Fruit fly (Drosophila melanogaster) whole organism, embryonic: ENCODE results near the gene CG8677.
A peak's percentile ranks its signal among the peaks of the same experiment; 100 is the strongest.

Source experiments
- ATbp ChIP-seq: fragments of 200-800 bp; sonication (Bioruptor generic); optimal IDR thresholded peaks from 2 replicates; lab custom pipeline; 2017; ENCODE audit warnings: missing biosample characterization, mild to moderate bottlenecking, missing genetic modification characterization, missing genetic modification reagents
- Abd-B ChIP-seq: fragments of 200-800 bp; sonication (Bioruptor generic); optimal IDR thresholded peaks from 2 replicates; lab custom pipeline; 2018; ENCODE audit warnings: missing biosample characterization, mild to moderate bottlenecking, missing genetic modification characterization, moderate library complexity
- Atf-2 ChIP-seq: fragments of 200-800 bp; sonication (Bioruptor generic); optimal IDR thresholded peaks from 2 replicates; lab custom pipeline; 2016; ENCODE audit warnings: missing biosample characterization, missing genetic modification characterization
- CG10267 ChIP-seq: fragments of 200-800 bp; sonication (Bioruptor generic); optimal IDR thresholded peaks from 2 replicates; lab custom pipeline; 2018; ENCODE audit warnings: missing biosample characterization, mild to moderate bottlenecking, missing genetic modification characterization, moderate library complexity
- CG10321 ChIP-seq: fragments of 200-800 bp; sonication (Bioruptor generic); IDR thresholded peaks from 2 replicates; pipeline ENCODE4 v1.3.6; 2022; ENCODE audit warnings: missing biosample characterization, missing genetic modification characterization
- CG10543 ChIP-seq: fragments of 200-800 bp; sonication (Bioruptor generic); optimal IDR thresholded peaks from 3 replicates; lab custom pipeline; 2017; ENCODE audit warnings: missing biosample characterization, mild to moderate bottlenecking, missing genetic modification characterization, moderate library complexity
- CG10979 ChIP-seq: fragments of 200-800 bp; sonication (Bioruptor generic); optimal IDR thresholded peaks from 2 replicates; lab custom pipeline; 2018; ENCODE audit warnings: missing biosample characterization, mild to moderate bottlenecking, missing genetic modification characterization, moderate library complexity
- CG12219 ChIP-seq: fragments of 200-800 bp; sonication (Bioruptor generic); optimal IDR thresholded peaks from 3 replicates; lab custom pipeline; 2018; ENCODE audit warnings: missing biosample characterization, mild to moderate bottlenecking, missing genetic modification characterization
- CG13287 ChIP-seq: fragments of 200-800 bp; sonication (Bioruptor generic); IDR thresholded peaks from 2 replicates; pipeline ENCODE4 v1.3.6; 2022; ENCODE audit warnings: missing biosample characterization, missing genetic modification characterization; ENCODE audit not compliant: partially characterized antibody
- CG13775 ChIP-seq: fragments of 200-800 bp; sonication (Bioruptor generic); optimal IDR thresholded peaks from 3 replicates; lab custom pipeline; 2017; ENCODE audit warnings: missing biosample characterization, mild to moderate bottlenecking, missing genetic modification characterization
- CG15269 ChIP-seq: fragments of 200-800 bp; sonication (Bioruptor generic); optimal IDR thresholded peaks from 2 replicates; lab custom pipeline; 2018; ENCODE audit warnings: missing biosample characterization, mild to moderate bottlenecking, missing genetic modification characterization, moderate library complexity
- CG34376 ChIP-seq: fragments of 200-800 bp; sonication (Bioruptor generic); optimal IDR thresholded peaks from 2 replicates; lab custom pipeline; 2018; ENCODE audit warnings: missing biosample characterization, mild to moderate bottlenecking, missing genetic modification characterization
- CG42726 ChIP-seq: fragments of 200-800 bp; sonication (Bioruptor generic); IDR thresholded peaks from 2 replicates; pipeline ENCODE4 v1.3.6; 2022; ENCODE audit warnings: missing biosample characterization, missing genetic modification characterization; ENCODE audit not compliant: partially characterized antibody
- CG4707 ChIP-seq: fragments of 200-800 bp; sonication (Bioruptor generic); optimal IDR thresholded peaks from 2 replicates; lab custom pipeline; 2018; ENCODE audit warnings: missing biosample characterization, mild to moderate bottlenecking, missing genetic modification characterization, moderate library complexity
- CG6854 ChIP-seq: fragments of 200-800 bp; sonication (Bioruptor generic); optimal IDR thresholded peaks from 3 replicates; lab custom pipeline; 2017; ENCODE audit warnings: missing biosample characterization, mild to moderate bottlenecking, missing genetic modification characterization
- CG8290 ChIP-seq, 3 experiments: fragments of 200-800 bp; sonication (Bioruptor generic); optimal IDR thresholded peaks; 2 replicates each; lab custom pipeline; 2016 to 2019; ENCODE audit warnings: missing biosample characterization in 3 of 3, missing genetic modification characterization in 3 of 3, mild to moderate bottlenecking in 2 of 3, moderate library complexity in 1 of 3
- CG8924 ChIP-seq: fragments of 200-800 bp; optimal IDR thresholded peaks from 3 replicates; lab custom pipeline; 2019; ENCODE audit warnings: missing biosample characterization, mild to moderate bottlenecking, missing genetic modification characterization, moderate library complexity
- CG8944 ChIP-seq: fragments of 200-800 bp; sonication (Bioruptor generic); optimal IDR thresholded peaks from 3 replicates; lab custom pipeline; 2016; ENCODE audit warnings: missing biosample characterization, missing genetic modification characterization
- CrebB ChIP-seq: fragments of 200-800 bp; sonication (Bioruptor generic); optimal IDR thresholded peaks from 3 replicates; lab custom pipeline; 2018; ENCODE audit warnings: missing biosample characterization, mild to moderate bottlenecking, missing genetic modification characterization
- E2f2 ChIP-seq: fragments of 200-800 bp; sonication (Bioruptor generic); IDR thresholded peaks from 2 replicates; pipeline ENCODE4 v1.3.6; 2022; ENCODE audit warnings: missing biosample characterization, missing genetic modification characterization
- Hmr ChIP-seq: fragments of 200-800 bp; sonication (Bioruptor generic); optimal IDR thresholded peaks from 3 replicates; lab custom pipeline; 2017; ENCODE audit warnings: mild to moderate bottlenecking, missing biosample characterization, missing genetic modification reagents, missing genetic modification characterization
- NC2β ChIP-seq: fragments of 200-800 bp; sonication (Bioruptor generic); optimal IDR thresholded peaks from 2 replicates; lab custom pipeline; 2016; ENCODE audit warnings: missing biosample characterization, missing genetic modification characterization
- Sin3A ChIP-seq: fragments of >200 bp; optimal IDR thresholded peaks from 2 replicates; lab custom pipeline; 2018
- ac ChIP-seq: fragments of 200-800 bp; sonication (Bioruptor generic); optimal IDR thresholded peaks from 3 replicates; lab custom pipeline; 2017; ENCODE audit warnings: missing biosample characterization, mild to moderate bottlenecking, missing genetic modification characterization
- aop ChIP-seq: fragments of 200-800 bp; sonication (Bioruptor generic); IDR thresholded peaks from 2 replicates; pipeline ENCODE4 v1.3.6; 2022; ENCODE audit warnings: missing biosample characterization, missing genetic modification characterization
- ase ChIP-seq: fragments of 200-800 bp; sonication (Bioruptor generic); IDR thresholded peaks from 3 replicates; pipeline ENCODE4 v1.3.6; 2022; ENCODE audit warnings: missing biosample characterization, missing genetic modification characterization
- btn ChIP-seq: fragments of 200-800 bp; sonication (Bioruptor generic); optimal IDR thresholded peaks from 2 replicates; lab custom pipeline; 2016; ENCODE audit warnings: missing biosample characterization, missing genetic modification characterization
- cg ChIP-seq: fragments of 200-800 bp; sonication (Bioruptor generic); optimal IDR thresholded peaks from 3 replicates; lab custom pipeline; 2019; ENCODE audit warnings: missing biosample characterization, mild to moderate bottlenecking, missing genetic modification characterization, moderate library complexity
- chinmo ChIP-seq: fragments of 200-800 bp; sonication (Bioruptor generic); IDR thresholded peaks from 4 replicates; pipeline ENCODE4 v1.3.6; 2022; ENCODE audit warnings: missing biosample characterization, missing genetic modification characterization; ENCODE audit not compliant: partially characterized antibody
- chn ChIP-seq: fragments of 200-800 bp; sonication (Bioruptor generic); optimal IDR thresholded peaks from 2 replicates; lab custom pipeline; 2016; ENCODE audit warnings: missing biosample characterization, missing genetic modification characterization
- corto ChIP-seq: fragments of 200-800 bp; sonication (Bioruptor generic); optimal IDR thresholded peaks from 2 replicates; lab custom pipeline; 2016; ENCODE audit warnings: missing biosample characterization, mild to moderate bottlenecking, missing genetic modification characterization, moderate library complexity
- gfzf ChIP-seq: fragments of 200-800 bp; sonication (Bioruptor generic); optimal IDR thresholded peaks from 2 replicates; lab custom pipeline; 2016; ENCODE audit warnings: missing biosample characterization, mild to moderate bottlenecking, missing genetic modification characterization, moderate library complexity
- gro ChIP-seq: fragments of 200-800 bp; sonication (Bioruptor generic); optimal IDR thresholded peaks from 2 replicates; lab custom pipeline; 2016; ENCODE audit warnings: missing biosample characterization, missing genetic modification characterization
- gt ChIP-seq: fragments of 200-800 bp; sonication (Bioruptor generic); IDR thresholded peaks from 2 replicates; pipeline ENCODE4 v1.3.6; 2022; ENCODE audit warnings: missing biosample characterization, missing genetic modification characterization
- hb ChIP-seq: fragments of 200-800 bp; sonication (Bioruptor generic); IDR thresholded peaks from 3 replicates; pipeline ENCODE4 v1.3.6; 2022; ENCODE audit warnings: missing biosample characterization, missing genetic modification characterization; ENCODE audit not compliant: partially characterized antibody
- hkb ChIP-seq, 2 experiments: fragments of 200-800 bp in 1 of 2; fragments of >200 bp in 1 of 2; sonication (Bioruptor generic) in 1 of 2; IDR thresholded peaks in 1 of 2; optimal IDR thresholded peaks in 1 of 2; 2 replicates each; pipeline versions ENCODE4 v1.3.6 to Lab custom; 2017 to 2022; ENCODE audit warnings: missing biosample characterization in 1 of 2, missing genetic modification characterization in 1 of 2
- jumu ChIP-seq: fragments of 200-800 bp; sonication (Bioruptor generic); optimal IDR thresholded peaks from 3 replicates; lab custom pipeline; 2016; ENCODE audit warnings: missing biosample characterization, missing genetic modification characterization
- klu ChIP-seq: fragments of 200-800 bp; sonication (Bioruptor generic); IDR thresholded peaks from 2 replicates; pipeline ENCODE4 v1.3.6; 2022; ENCODE audit warnings: missing biosample characterization, missing genetic modification characterization
- lmd ChIP-seq: fragments of 200-800 bp; sonication (Bioruptor generic); IDR thresholded peaks from 2 replicates; pipeline ENCODE4 v1.3.6; 2022; ENCODE audit warnings: missing biosample characterization, missing genetic modification characterization
- maf-S ChIP-seq: fragments of 200-800 bp; sonication (Bioruptor generic); optimal IDR thresholded peaks from 2 replicates; lab custom pipeline; 2016; ENCODE audit warnings: missing biosample characterization, missing genetic modification characterization
- mirr ChIP-seq: fragments of 200-800 bp; sonication (Bioruptor generic); optimal IDR thresholded peaks from 3 replicates; lab custom pipeline; 2018; ENCODE audit warnings: missing biosample characterization, mild to moderate bottlenecking, missing genetic modification characterization
- nau ChIP-seq: fragments of 200-800 bp; sonication (Bioruptor generic); optimal IDR thresholded peaks from 3 replicates; lab custom pipeline; 2017; ENCODE audit warnings: missing biosample characterization, mild to moderate bottlenecking, missing genetic modification characterization, missing genetic modification reagents
- onecut ChIP-seq: fragments of 200-800 bp; sonication (Bioruptor generic); IDR thresholded peaks from 2 replicates; pipeline ENCODE4 v1.3.6; 2022; ENCODE audit warnings: missing biosample characterization, missing genetic modification characterization
- pho ChIP-seq: fragments of 200-800 bp; sonication (Bioruptor generic); optimal IDR thresholded peaks from 2 replicates; lab custom pipeline; 2016; ENCODE audit warnings: missing biosample characterization, missing genetic modification characterization
- sens ChIP-seq: fragments of 200-800 bp; sonication (Bioruptor generic); peaks from one replicate; lab custom pipeline; 2016; ENCODE audit warnings: missing biosample characterization, missing genetic modification characterization
- sima ChIP-seq: fragments of 200-800 bp; sonication (Bioruptor generic); optimal IDR thresholded peaks from 2 replicates; lab custom pipeline; 2016; ENCODE audit warnings: missing biosample characterization, missing genetic modification characterization
- sisA ChIP-seq: fragments of 200-800 bp; sonication (Bioruptor generic); IDR thresholded peaks from 2 replicates; pipeline ENCODE4 v1.3.6; 2022; ENCODE audit warnings: missing biosample characterization, missing genetic modification characterization
- ssp ChIP-seq: fragments of 200-800 bp; sonication (Bioruptor generic); IDR thresholded peaks from 2 replicates; pipeline ENCODE4 v1.3.6; 2022; ENCODE audit warnings: missing biosample characterization, missing genetic modification characterization
- tin ChIP-seq: fragments of 200-800 bp; sonication (Bioruptor generic); optimal IDR thresholded peaks from 3 replicates; lab custom pipeline; 2016; ENCODE audit warnings: missing biosample characterization, missing genetic modification characterization

CG8677 gene

dm6 chr2L:21237048-21237747 is 16.1 kb downstream of the CG8677 start, which contains the start of gene Hr39 (continued):
- TF ChIP-seq klu (GFP tag; lab: Robert Waterston, UW) (no peak), cg (GFP tag; lab: Kevin White, UChicago) (peak; percentile 98), CG10321 (no peak), CG8290 (GFP tag; optimal IDR thresholded peaks at IDR 0.05; lab: Kevin White, UChicago) (peak; percentile 50), CG8290 (tag; optimal IDR thresholded peaks at IDR 0.05; lab: Kevin White, UChicago) (peak in 1 of 2 experiments; percentile 79), CG42726 (no peak), ssp (GFP tag; lab: Robert Waterston, UW) (no peak), Sin3A (lab: Kevin White, UChicago) (peak; percentile 78), hkb (optimal IDR thresholded peaks at IDR 0.05; lab: Kevin White, UChicago) (no peak), hkb (GFP tag; IDR thresholded peaks at IDR 0.05; lab: Robert Waterston, UW) (no peak), CG34376 (peak; percentile 66), mirr (GFP tag; lab: Kevin White, UChicago) (peak; percentile 28), hb (GFP tag; lab: Robert Waterston, UW) (no peak), corto (GFP tag; lab: Kevin White, UChicago) (no peak), maf-S (GFP tag; lab: Kevin White, UChicago) (peak; percentile 0), CG6854 (GFP tag; lab: Kevin White, UChicago) (peak; percentile 9), jumu (peak; percentile 56), NC2β (GFP tag; lab: Kevin White, UChicago) (peak; percentile 16), sens (GFP tag; lab: Kevin White, UChicago) (peak; percentile 75), CG13287 (GFP tag; lab: Robert Waterston, UW) (no peak), CG4707 (GFP tag; lab: Kevin White, UChicago) (no peak), CrebB (peak; percentile 46), E2f2 (GFP tag; lab: Robert Waterston, UW) (no peak), pho (peak; percentile 16), chinmo (no peak), gt (GFP tag; lab: Robert Waterston, UW) (no peak), CG12219 (GFP tag; lab: Kevin White, UChicago) (no peak), lmd (GFP tag; lab: Robert Waterston, UW) (no peak), sima (GFP tag; lab: Kevin White, UChicago) (no peak), Abd-B (GFP tag; lab: Kevin White, UChicago) (peak; percentile 57), tin (GFP tag; lab: Kevin White, UChicago) (no peak), Atf-2 (no peak), ac (no peak), Hmr (GFP tag; lab: Kevin White, UChicago) (peak; percentile 50), gfzf (GFP tag; lab: Kevin White, UChicago) (peak; percentile 48), btn (GFP tag; lab: Kevin White, UChicago) (peak; percentile 15), aop (GFP tag; lab: Robert Waterston, UW) (no peak), gro (no peak), CG10979 (tag; lab: Kevin White, UChicago) (no peak), onecut (GFP tag; lab: Robert Waterston, UW) (no peak; the same call in 1 of the 2 replicates), CG10267 (tag; lab: Kevin White, UChicago) (peak; percentile 86), CG8924 (peak; percentile 58), CG13775 (GFP tag; lab: Kevin White, UChicago) (no peak), CG10543 (GFP tag; lab: Kevin White, UChicago) (peak; percentile 73), sisA (no peak), ATbp (GFP tag; lab: Kevin White, UChicago) (no peak), chn (peak; percentile 7), nau (GFP tag; lab: Kevin White, UChicago) (peak; percentile 8), CG8944 (no peak), CG15269 (peak; percentile 28), ase (GFP tag; lab: Robert Waterston, UW) (no peak)
